Fruit fly (Drosophila melanogaster): ENCODE results near the gene vri.

The vri gene

DNA sequence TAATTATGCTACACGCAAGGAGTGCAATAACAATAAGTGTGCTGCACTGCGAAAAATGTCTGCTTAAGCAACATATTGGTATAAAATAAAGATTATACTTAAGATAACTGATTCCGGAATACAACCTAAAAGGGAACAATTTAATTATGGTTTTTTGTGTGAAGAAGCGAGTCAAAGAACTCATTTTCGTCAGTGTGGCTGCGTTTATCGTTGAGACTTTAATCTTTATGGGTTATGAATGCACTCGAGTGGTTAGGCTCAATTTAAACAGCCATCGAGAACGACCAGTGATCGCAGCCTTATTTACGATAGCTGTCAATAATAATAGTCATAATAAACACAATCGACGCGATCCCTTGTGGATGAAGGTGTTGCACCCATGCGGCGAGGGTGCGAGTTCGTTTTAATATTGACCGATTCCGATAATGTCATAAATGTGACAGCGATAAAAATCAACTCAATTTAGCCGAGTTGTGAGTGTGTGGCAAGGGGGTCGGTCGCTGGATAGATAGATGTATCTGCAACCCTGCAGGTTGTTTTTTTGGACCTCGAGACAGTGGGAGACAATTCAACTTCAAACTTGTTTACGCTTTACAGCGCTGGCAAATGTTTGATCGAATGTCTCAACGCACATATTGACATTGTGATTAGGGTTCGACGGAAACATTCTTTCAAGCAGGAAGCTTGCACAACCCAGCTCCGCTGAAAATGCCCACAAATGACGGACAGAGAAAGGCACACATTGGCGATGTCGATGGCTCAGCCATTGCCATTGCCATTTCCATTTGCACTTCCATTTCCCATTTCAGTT, 32.5 kb upstream of the vri start (continued):
- TF ChIP-seq CG8281 (tag; optimal IDR thresholded peaks at IDR 0.05) (peak; percentile 39), CG13624 (GFP tag; optimal IDR thresholded peaks at IDR 0.05) (no peak), salm (tag; optimal IDR thresholded peaks at IDR 0.05) (peak; percentile 88), ems (GFP tag; optimal IDR thresholded peaks at IDR 0.05) (peak; percentile 5), CG1603 (tag; optimal IDR thresholded peaks at IDR 0.05) (peak; percentile 69), exex (tag; optimal IDR thresholded peaks at IDR 0.05) (peak; percentile 65), Abd-B (GFP tag; optimal IDR thresholded peaks at IDR 0.05) (peak; percentile 38), Eip74EF (GFP tag; optimal IDR thresholded peaks at IDR 0.05) (peak in 1 of 2 experiments; percentile 39), CG14441 (GFP tag; IDR thresholded peaks at IDR 0.05) (peak; percentile 29; the same call in 1 of the 2 replicates)

DNA sequence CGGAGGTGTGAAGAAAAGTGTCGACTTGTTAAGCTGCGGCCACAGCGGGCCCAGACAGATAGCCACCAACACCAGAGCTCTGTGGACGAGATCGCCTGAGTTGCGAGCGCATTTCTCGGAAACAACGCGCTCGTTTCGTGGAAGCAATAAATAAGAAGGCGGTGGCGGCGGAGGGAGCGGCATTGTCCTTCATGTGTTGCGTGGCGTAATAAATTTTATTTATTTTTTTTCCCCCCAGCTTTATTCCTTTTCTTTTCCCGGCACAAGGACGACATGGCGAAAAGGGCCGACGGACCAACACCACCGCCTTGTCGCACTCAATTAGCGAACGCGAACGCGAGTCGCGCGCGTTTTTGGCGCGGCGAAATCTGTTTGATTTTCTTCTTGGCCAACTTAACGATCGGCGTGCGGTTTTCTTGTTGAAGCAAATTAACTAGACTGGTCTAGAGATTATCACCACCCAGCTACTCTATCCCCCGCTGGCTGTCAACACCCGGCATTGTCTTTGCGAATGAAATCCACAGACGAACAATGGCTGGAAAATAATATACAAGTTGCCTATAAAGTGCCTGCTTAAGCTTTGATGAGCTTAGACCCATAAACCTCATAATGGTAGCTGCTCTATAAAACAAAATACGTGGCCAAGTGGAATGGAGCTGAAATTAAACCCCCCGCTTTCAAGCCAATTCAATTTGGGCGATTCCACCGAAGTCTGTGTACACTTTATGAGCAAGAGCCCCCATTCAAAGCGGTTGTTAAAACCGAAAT, 29.5 kb upstream of the vri start:
- TF ChIP-seq HLH4C (GFP tag; IDR thresholded peaks at IDR 0.05; ENCODE audit: partially characterized antibody) (0 out of 3 replicates have a peak, but pooled peaks have one; percentile 26), CG15269 (tag; optimal IDR thresholded peaks at IDR 0.05) (peak; percentile 59), vvl (GFP tag; IDR thresholded peaks at IDR 0.05) (peak; percentile 20; the same call in 1 of the 2 replicates), abd-A (tag; optimal IDR thresholded peaks at IDR 0.05) (peak; percentile 86), CG11504 (tag; optimal IDR thresholded peaks at IDR 0.05) (peak; percentile 15), Abd-B (GFP tag; optimal IDR thresholded peaks at IDR 0.05) (peak; percentile 16), Awh (GFP tag; IDR thresholded peaks at IDR 0.05) (peak; percentile 32; the same call in 1 of the 2 replicates), CG12769 (tag; optimal IDR thresholded peaks at IDR 0.05) (peak; percentile 25), ara (GFP tag; IDR thresholded peaks at IDR 0.05) (0 out of 2 replicates have a peak, but pooled peaks have one; percentile 6), run (tag; optimal IDR thresholded peaks at IDR 0.05) (no peak), Stat92E (GFP tag; optimal IDR thresholded peaks at IDR 0.05) (peak in 1 of 3 experiments; percentile 35), fd64A (GFP tag; optimal IDR thresholded peaks at IDR 0.05) (no peak), cad (GFP tag; optimal IDR thresholded peaks at IDR 0.05) (peak; percentile 20), CG8359 (GFP tag; optimal IDR thresholded peaks at IDR 0.05; ENCODE audit: borderline replicate concordance) (peak; percentile 97), Dp (GFP tag; optimal IDR thresholded peaks at IDR 0.05) (no peak), oc (tag; optimal IDR thresholded peaks at IDR 0.05) (peak; percentile 83), ap (GFP tag; IDR thresholded peaks at IDR 0.05) (no peak), CG13894 (tag; optimal IDR thresholded peaks at IDR 0.05) (peak; percentile 27), CG17361 (GFP tag; IDR thresholded peaks at IDR 0.05) (0 out of 3 replicates have a peak, but pooled peaks have one; percentile 11), Med (GFP tag) (peak; percentile 62), CG17385 (GFP tag; optimal IDR thresholded peaks at IDR 0.05) (no peak)

DNA sequence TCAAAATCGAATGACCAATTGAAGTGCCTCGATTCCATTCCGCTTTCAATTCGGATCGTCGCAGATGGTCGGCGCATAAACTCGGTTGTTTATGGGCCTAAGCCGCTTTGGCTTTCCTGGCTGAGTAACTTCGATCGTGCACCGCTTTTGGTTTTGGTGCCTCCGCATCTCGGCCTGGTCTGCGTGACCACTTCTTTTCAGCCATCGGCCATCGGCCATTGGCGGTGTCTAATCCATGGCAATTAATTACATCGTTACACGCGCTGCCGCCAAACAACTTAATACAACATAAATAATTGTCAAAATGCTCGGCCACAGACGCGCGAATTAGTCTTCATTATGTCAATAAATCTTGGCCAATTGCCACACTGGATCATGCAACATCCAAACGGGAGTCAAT, 28.5 kb upstream of the vri start:
- TF ChIP-seq chinmo (GFP tag; IDR thresholded peaks at IDR 0.05; ENCODE audit: partially characterized antibody) (0 out of 4 replicates have a peak, but pooled peaks have one; percentile 10), trem (tag; optimal IDR thresholded peaks at IDR 0.05) (no peak), CG9609 (GFP tag; optimal IDR thresholded peaks at IDR 0.05) (no peak), Xrp1 (GFP tag; IDR thresholded peaks at IDR 0.05) (0 out of 2 replicates have a peak, but pooled peaks have one; percentile 5), CG8359 (GFP tag; optimal IDR thresholded peaks at IDR 0.05; ENCODE audit: borderline replicate concordance) (peak; percentile 20), oc (tag; optimal IDR thresholded peaks at IDR 0.05) (peak; percentile 93), abd-A (tag; optimal IDR thresholded peaks at IDR 0.05) (peak; percentile 42), CG32532 (GFP tag; IDR thresholded peaks at IDR 0.05) (no peak), Sox100B (GFP tag; optimal IDR thresholded peaks at IDR 0.05) (no peak), p53 (GFP tag; optimal IDR thresholded peaks at IDR 0.05) (no peak)

All from whole organism, embryonic.